Fruit fly (Drosophila melanogaster): ENCODE results near the gene CG16974.

Gene CG16974

dm6 chr2L:13222225-13222648 lies 30.5 kb upstream of the CG16974 start, which contains the start of the genes Ski6 and CG16812 (continued):
- TF ChIP-seq D (optimal IDR thresholded peaks at IDR 0.05) (no peak), D (GFP tag; optimal IDR thresholded peaks at IDR 0.05) (no peak), Adf1 (GFP tag; IDR thresholded peaks at IDR 0.05) (no peak), Dp (GFP tag; optimal IDR thresholded peaks at IDR 0.05) (peak; percentile 57), gfzf (GFP tag; optimal IDR thresholded peaks at IDR 0.05) (peak; percentile 58), CG15479 (GFP tag; optimal IDR thresholded peaks at IDR 0.05) (no peak), cg (GFP tag; optimal IDR thresholded peaks at IDR 0.05) (no peak), CG32767 (GFP tag; IDR thresholded peaks at IDR 0.05) (no peak), CG2116 (GFP tag; optimal IDR thresholded peaks at IDR 0.05) (peak; percentile 65), CG9215 (GFP tag; IDR thresholded peaks at IDR 0.05) (peak; percentile 50), wdn (GFP tag; IDR thresholded peaks at IDR 0.05) (peak; percentile 41; the same call in 1 of the 2 replicates), NFAT (GFP tag; IDR thresholded peaks at IDR 0.05) (peak; percentile 48; the same call in 1 of the 2 replicates), CG6813 (GFP tag; optimal IDR thresholded peaks at IDR 0.05) (no peak), danr (GFP tag; IDR thresholded peaks at IDR 0.05) (peak; percentile 16; the same call in 1 of the 2 replicates), CG10462 (GFP tag; optimal IDR thresholded peaks at IDR 0.05) (peak; percentile 40), CG1024 (GFP tag; IDR thresholded peaks at IDR 0.05) (peak; percentile 22; the same call in 1 of the 2 replicates), CG4282 (GFP tag; optimal IDR thresholded peaks at IDR 0.05) (no peak), CG31388 (GFP tag; optimal IDR thresholded peaks at IDR 0.05) (no peak), CG3065 (GFP tag; optimal IDR thresholded peaks at IDR 0.05) (peak; percentile 10), ken (GFP tag; IDR thresholded peaks at IDR 0.05) (peak; percentile 50; the same call in 1 of the 3 replicates), pros (GFP tag; optimal IDR thresholded peaks at IDR 0.05) (no peak), CG8924 (tag; optimal IDR thresholded peaks at IDR 0.05) (peak; percentile 86), fd102C (GFP tag; optimal IDR thresholded peaks at IDR 0.05) (no peak), mld (GFP tag; IDR thresholded peaks at IDR 0.05; ENCODE audit: partially characterized antibody) (no peak), da (GFP tag; optimal IDR thresholded peaks at IDR 0.05) (no peak), Ptx1 (GFP tag; IDR thresholded peaks at IDR 0.05) (peak; percentile 77), CG8765 (GFP tag; IDR thresholded peaks at IDR 0.05) (no peak), CG13775 (GFP tag; optimal IDR thresholded peaks at IDR 0.05) (peak; percentile 65), vvl (GFP tag; IDR thresholded peaks at IDR 0.05) (peak; percentile 84), Lim3 (GFP tag; IDR thresholded peaks at IDR 0.05) (no peak), HLH3B (GFP tag; IDR thresholded peaks at IDR 0.05) (peak; percentile 64), MBD-R2 (GFP tag; IDR thresholded peaks at IDR 0.05) (peak; percentile 60; the same call in 1 of the 2 replicates), cato (GFP tag; optimal IDR thresholded peaks at IDR 0.05; ENCODE audit: borderline replicate concordance) (peak; percentile 34), Poxn (GFP tag; IDR thresholded peaks at IDR 0.05) (no peak), CG14441 (GFP tag; IDR thresholded peaks at IDR 0.05) (peak; percentile 54), Ets65A (GFP tag) (peak; percentile 79), CG10321 (GFP tag; IDR thresholded peaks at IDR 0.05) (no peak), CG11695 (GFP tag; IDR thresholded peaks at IDR 0.05) (peak; percentile 48; the same call in 1 of the 3 replicates), ara (GFP tag; IDR thresholded peaks at IDR 0.05) (no peak), sim (GFP tag; IDR thresholded peaks at IDR 0.05) (no peak), CG12071 (GFP tag; optimal IDR thresholded peaks at IDR 0.05) (no peak), Fer1 (GFP tag; optimal IDR thresholded peaks at IDR 0.05) (no peak), al (GFP tag; IDR thresholded peaks at IDR 0.05) (peak; percentile 58), corto (GFP tag; optimal IDR thresholded peaks at IDR 0.05) (no peak), peb (GFP tag; IDR thresholded peaks at IDR 0.05) (0 out of 2 replicates have a peak, but pooled peaks have one; percentile 12), CG31441 (GFP tag; IDR thresholded peaks at IDR 0.05) (peak; percentile 83), Hand (GFP tag; optimal IDR thresholded peaks at IDR 0.05) (no peak), tin (GFP tag; optimal IDR thresholded peaks at IDR 0.05) (peak; percentile 66), CG12942 (GFP tag; optimal IDR thresholded peaks at IDR 0.05) (peak; percentile 60), prd (optimal IDR thresholded peaks at IDR 0.05) (no peak), prd (GFP tag; IDR thresholded peaks at IDR 0.05) (peak; percentile 76), klu (GFP tag; IDR thresholded peaks at IDR 0.05) (peak; percentile 8; the same call in 1 of the 2 replicates), CG8388 (GFP tag; optimal IDR thresholded peaks at IDR 0.05) (peak; percentile 63)
